Fruit fly (Drosophila melanogaster) whole organism, prepupa: Measurements from ENCODE around the gene CG14540.

Experiments
- CG11294 ChIP-seq: fragments of 200-800 bp; sonication (Bioruptor generic); IDR thresholded peaks from 2 replicates; pipeline ENCODE4 v1.3.6; 2022; ENCODE audit warnings: missing biosample characterization, missing genetic modification characterization
- CG11762 ChIP-seq: fragments of 200-800 bp; sonication (Bioruptor generic); optimal IDR thresholded peaks from 3 replicates; lab custom pipeline; 2016; ENCODE audit warnings: missing biosample characterization, missing genetic modification characterization; ENCODE audit not compliant: insufficient read depth
- CG1621 ChIP-seq: fragments of 200-800 bp; sonication (Bioruptor generic); optimal IDR thresholded peaks from 3 replicates; lab custom pipeline; 2018; ENCODE audit warnings: missing biosample characterization, mild to moderate bottlenecking, missing genetic modification characterization
- CG3032 ChIP-seq: fragments of 200-800 bp; optimal IDR thresholded peaks from 2 replicates; lab custom pipeline; 2019; ENCODE audit warnings: missing biosample characterization, mild to moderate bottlenecking, missing genetic modification characterization, moderate library complexity
- Gug ChIP-seq: fragments of 200-800 bp; sonication (Bioruptor generic); IDR thresholded peaks from 2 replicates; pipeline ENCODE4 v1.3.6; 2022; ENCODE audit warnings: missing biosample characterization, missing genetic modification characterization
- OdsH ChIP-seq: fragments of 200-800 bp; sonication (Bioruptor generic); optimal IDR thresholded peaks from 3 replicates; lab custom pipeline; 2016; ENCODE audit warnings: missing biosample characterization, missing genetic modification characterization

DNA sequence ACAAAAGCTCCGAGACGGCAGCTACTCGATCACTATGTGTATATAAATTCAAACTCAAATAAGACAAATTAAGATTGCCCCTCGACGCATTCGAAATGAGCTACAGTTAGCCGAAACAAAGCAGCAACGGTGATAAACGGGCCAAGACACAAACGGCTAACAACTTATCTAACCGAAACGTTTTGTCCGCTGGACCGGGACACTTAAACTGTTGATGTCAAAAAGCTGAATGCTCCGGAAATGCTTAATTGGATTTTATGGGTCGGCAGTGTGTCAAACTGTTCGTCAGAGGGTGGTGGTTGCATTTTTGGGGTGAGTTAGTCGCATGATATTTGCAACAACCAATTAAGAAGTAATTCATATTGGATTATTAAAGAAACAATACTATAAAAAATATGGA is 48.2 kb downstream of the CG14540 start:
- TF ChIP-seq CG3032 (tag; lab: Kevin White, UChicago) (no peak), OdsH (GFP tag; lab: Kevin White, UChicago) (no peak), Gug (GFP tag; lab: Robert Waterston, UW) (no peak), CG11294 (GFP tag; lab: Robert Waterston, UW) (no peak), CG11762 (GFP tag; lab: Kevin White, UChicago) (no peak), CG1621 (tag; lab: Kevin White, UChicago) (no peak)
